Worm (Caenorhabditis elegans) whole organism, L3 larva: Measurements from ENCODE around the gene gcn-1.

ENCODE experiments used
- fos-1 ChIP-seq: fragments of 150-350 bp; optimal IDR thresholded peaks from 2 replicates; lab custom pipeline; 2014; ENCODE audit warnings: missing biosample characterization, missing genetic modification characterization
- lin-15B ChIP-seq: fragments of 150-350 bp; optimal IDR thresholded peaks from 2 replicates; lab custom pipeline; 2014; ENCODE audit warnings: missing biosample characterization, missing genetic modification characterization
- lin-39 ChIP-seq: fragments of 150-350 bp; optimal IDR thresholded peaks from 2 replicates; lab custom pipeline; 2018; ENCODE audit warnings: missing biosample characterization, missing genetic modification reagents, missing genetic modification characterization
- nhr-12 ChIP-seq: fragments of 150-350 bp; optimal IDR thresholded peaks from 2 replicates; lab custom pipeline; 2014; ENCODE audit warnings: missing biosample characterization, missing genetic modification characterization
- nhr-237 ChIP-seq: fragments of 150-350 bp; optimal IDR thresholded peaks from 2 replicates; lab custom pipeline; 2014; ENCODE audit warnings: missing biosample characterization, missing genetic modification characterization
- nhr-77 ChIP-seq: fragments of 150-350 bp; optimal IDR thresholded peaks from 2 replicates; lab custom pipeline; 2014; ENCODE audit warnings: missing biosample characterization, missing genetic modification characterization
- pha-4 ChIP-seq: fragments of 150-350 bp; optimal IDR thresholded peaks from 2 replicates; lab custom pipeline; 2014; ENCODE audit warnings: missing biosample characterization, missing genetic modification reagents, missing genetic modification characterization
- sea-2 ChIP-seq: fragments of 150-350 bp; sonication (generic microtip); optimal IDR thresholded peaks from 4 replicates; lab custom pipeline; 2014; ENCODE audit warnings: missing biosample characterization, missing genetic modification reagents, missing genetic modification characterization
- snpc-4 ChIP-seq: fragments of 150-350 bp; optimal IDR thresholded peaks from 2 replicates; lab custom pipeline; 2014; ENCODE audit warnings: missing biosample characterization, missing genetic modification characterization

DNA sequence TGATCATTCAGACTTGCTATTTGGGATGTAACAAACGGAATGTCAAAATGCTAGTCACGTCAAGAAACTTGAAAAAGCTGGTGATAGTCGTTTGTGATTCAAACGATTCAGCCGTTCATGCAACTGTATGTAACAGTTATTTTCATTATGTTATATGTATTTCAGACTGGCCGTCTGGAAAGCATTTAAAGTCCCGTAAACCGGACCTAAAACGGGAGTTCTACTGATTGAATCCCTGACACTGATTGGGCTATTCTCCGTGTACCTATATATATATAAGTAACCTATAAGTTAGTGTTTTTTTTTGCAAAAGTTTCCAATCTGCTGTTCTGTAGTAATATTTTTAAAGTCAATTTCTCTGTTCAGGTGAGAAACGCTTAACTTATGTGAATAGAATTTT lies 91.9 kb downstream of the gcn-1 start:
- TF ChIP-seq nhr-12 (tag; lab: Kevin White, UChicago): no peak
- no peak for TF ChIP-seq lin-39 (tag; lab: Kevin White, UChicago)
- no peak for TF ChIP-seq fos-1 (tag; lab: Kevin White, UChicago)
- no peak for TF ChIP-seq sea-2 (GFP tag; lab: Kevin White, UChicago)
- no peak for TF ChIP-seq snpc-4 (tag; lab: Kevin White, UChicago)
- no peak for TF ChIP-seq nhr-77
- no peak for TF ChIP-seq lin-15B (tag; lab: Kevin White, UChicago)
- TF ChIP-seq pha-4 (tag; lab: Kevin White, UChicago): no peak
- no peak for TF ChIP-seq nhr-237 (tag; lab: Kevin White, UChicago)
